Worm (Caenorhabditis elegans): ENCODE measurements around the gene Y50D4B.2.

The Y50D4B.2 gene

ce11 chrV:1151324-1151742 is 51.0 kb downstream of the Y50D4B.2 start (continued):
- TF ChIP-seq B0261.1 (tag; optimal IDR thresholded peaks at IDR 0.05), result peak; percentile 35
- no peak for TF ChIP-seq nfya-2 (GFP tag; IDR thresholded peaks at IDR 0.05)
- TF ChIP-seq cebp-2 (GFP tag; IDR thresholded peaks at IDR 0.05), result peak; percentile 95
- TF ChIP-seq fkh-3 (tag; optimal IDR thresholded peaks at IDR 0.05), result peak; percentile 61
- peak; percentile 81 for TF ChIP-seq mel-28 (tag; optimal IDR thresholded peaks at IDR 0.05; ENCODE audit: borderline replicate concordance)
- no peak for TF ChIP-seq nfya-1 (tag; optimal IDR thresholded peaks at IDR 0.05; ENCODE audit: borderline replicate concordance, insufficient read depth)
- peak; percentile 99 for TF ChIP-seq lin-40 (tag; optimal IDR thresholded peaks at IDR 0.05)
- peak; percentile 92 for TF ChIP-seq F57C9.4 (tag; optimal IDR thresholded peaks at IDR 0.05)
- no peak for TF ChIP-seq snpc-1.1 (tag; optimal IDR thresholded peaks at IDR 0.05; ENCODE audit: insufficient read depth)
- peak in 2 of 3 experiments; percentile 19 to 96 for TF ChIP-seq lin-35 (GFP tag; optimal IDR thresholded peaks at IDR 0.05)
- no peak for TF ChIP-seq rec-8 (tag; optimal IDR thresholded peaks at IDR 0.05)
- TF ChIP-seq ztf-6 (GFP tag; IDR thresholded peaks at IDR 0.05), result peak; percentile 97
- peak; percentile 38 for TF ChIP-seq unc-130 (GFP tag; optimal IDR thresholded peaks at IDR 0.05)
- no peak for TF ChIP-seq snpc-1.3 (tag; optimal IDR thresholded peaks at IDR 0.05; ENCODE audit: insufficient read depth)
- 0 out of 2 replicates have a peak, but pooled peaks have one; percentile 17 for TF ChIP-seq aptf-3 (GFP tag; IDR thresholded peaks at IDR 0.05)
- TF ChIP-seq attf-3 (GFP tag; conservative IDR thresholded peaks at IDR 0.05), result peak; percentile 59
- peak; percentile 85; the same call in 1 of the 2 replicates for TF ChIP-seq lag-1 (GFP tag; IDR thresholded peaks at IDR 0.05)
- TF ChIP-seq egl-18 (GFP tag; IDR thresholded peaks at IDR 0.05), result peak; percentile 91
- peak; percentile 83 for TF ChIP-seq sptf-2 (GFP tag; optimal IDR thresholded peaks at IDR 0.05)
- TF ChIP-seq hmg-1.2 (GFP tag; IDR thresholded peaks at IDR 0.05), result peak; percentile 93
- peak; percentile 99 for TF ChIP-seq attf-5 (GFP tag; optimal IDR thresholded peaks at IDR 0.05)
- peak; percentile 99 for TF ChIP-seq dox-1 (GFP tag; IDR thresholded peaks at IDR 0.05)
- TF ChIP-seq gei-17 (GFP tag; optimal IDR thresholded peaks at IDR 0.05), result peak; percentile 94
- TF ChIP-seq bed-2 (GFP tag; IDR thresholded peaks at IDR 0.05), result peak; percentile 86
- TF ChIP-seq snpc-4 (GFP tag; optimal IDR thresholded peaks at IDR 0.05), result peak; percentile 53
- peak; percentile 61 to 91 (median 82) for TF ChIP-seq snpc-4 (tag; optimal IDR thresholded peaks at IDR 0.05)
- peak; percentile 98 for TF ChIP-seq nhr-90 (tag; optimal IDR thresholded peaks at IDR 0.05)
- peak; percentile 91 for TF ChIP-seq cebp-1 (GFP tag; IDR thresholded peaks at IDR 0.05)
- peak; percentile 99 for TF ChIP-seq cebp-1 (tag; optimal IDR thresholded peaks at IDR 0.05)
- TF ChIP-seq nhr-120 (GFP tag; IDR thresholded peaks at IDR 0.05), result 0 out of 2 replicates have a peak, but pooled peaks have one; percentile 31
- peak; percentile 58 for TF ChIP-seq F33H1.4 (GFP tag; IDR thresholded peaks at IDR 0.05)
- peak; percentile 99 for TF ChIP-seq ztf-26 (tag; optimal IDR thresholded peaks at IDR 0.05)
- TF ChIP-seq tbx-9 (tag; optimal IDR thresholded peaks at IDR 0.05; ENCODE audit: borderline replicate concordance), result peak; percentile 31
- TF ChIP-seq T07F8.4 (tag; optimal IDR thresholded peaks at IDR 0.05), result peak; percentile 81
- peak; percentile 99 for TF ChIP-seq ztf-3 (GFP tag; optimal IDR thresholded peaks at IDR 0.05)
- peak; percentile 94 for TF ChIP-seq lin-54 (GFP tag; optimal IDR thresholded peaks at IDR 0.05)
- TF ChIP-seq B0336.3 (GFP tag; IDR thresholded peaks at IDR 0.05), result peak; percentile 100
- peak; percentile 77 for TF ChIP-seq ceh-79 (tag; optimal IDR thresholded peaks at IDR 0.05)
- 0 out of 2 replicates have a peak, but pooled peaks have one; percentile 51 for TF ChIP-seq ztf-28 (GFP tag; IDR thresholded peaks at IDR 0.05)
- peak; percentile 98 for TF ChIP-seq egl-44 (GFP tag; IDR thresholded peaks at IDR 0.05)
- TF ChIP-seq ceh-58 (GFP tag; IDR thresholded peaks at IDR 0.05), result 0 out of 2 replicates have a peak, but pooled peaks have one; percentile 69
- TF ChIP-seq madf-10 (tag; optimal IDR thresholded peaks at IDR 0.05), result peak; percentile 96
- TF ChIP-seq B0035.1 (tag; optimal IDR thresholded peaks at IDR 0.05), result peak; percentile 96
- 0 out of 2 replicates have a peak, but pooled peaks have one; percentile 61 for TF ChIP-seq aptf-2 (GFP tag; conservative IDR thresholded peaks at IDR 0.05)
- TF ChIP-seq K12H6.12 (tag; optimal IDR thresholded peaks at IDR 0.05), result peak; percentile 100
- no peak for TF ChIP-seq T26A5.8 (tag; optimal IDR thresholded peaks at IDR 0.05)
- TF ChIP-seq nhr-80 (tag; optimal IDR thresholded peaks at IDR 0.05), result peak; percentile 100
- peak; percentile 97 for TF ChIP-seq tlf-1 (GFP tag; optimal IDR thresholded peaks at IDR 0.05)
